Worm (Caenorhabditis elegans) whole organism, L1 larva: Measurements from ENCODE around the gene mev-1.
A peak's percentile ranks its signal among the peaks of the same experiment; 100 is the strongest.

ENCODE experiments used
- C04F5.9 ChIP-seq: sonication (generic microtip); optimal IDR thresholded peaks from 2 replicates; lab custom pipeline; 2016; ENCODE audit warnings: missing genetic modification characterization, missing compliant biosample characterization
- C16A3.4 ChIP-seq: fragments of 150-350 bp; optimal IDR thresholded peaks from 2 replicates; lab custom pipeline; 2014; ENCODE audit warnings: missing biosample characterization, missing genetic modification characterization
- F16B12.6 ChIP-seq: fragments of 150-350 bp; optimal IDR thresholded peaks from 2 replicates; lab custom pipeline; 2014; ENCODE audit warnings: missing biosample characterization, missing genetic modification characterization
- alr-1 ChIP-seq: fragments of 200-800 bp; sonication (Bioruptor generic); optimal IDR thresholded peaks from 2 replicates; lab custom pipeline; 2018; ENCODE audit warnings: borderline replicate concordance, mild to moderate bottlenecking, missing genetic modification characterization, missing compliant biosample characterization
- ama-1 ChIP-seq: fragments of 150-350 bp; optimal IDR thresholded peaks from 2 replicates; lab custom pipeline; 2014
- blmp-1 ChIP-seq: fragments of 150-350 bp; optimal IDR thresholded peaks from 2 replicates; lab custom pipeline; 2014; ENCODE audit warnings: missing biosample characterization, missing genetic modification characterization
- ceh-63 ChIP-seq: fragments of 200-800 bp; sonication (Bioruptor generic); optimal IDR thresholded peaks from 2 replicates; lab custom pipeline; 2018; ENCODE audit warnings: mild to moderate bottlenecking, missing genetic modification characterization, missing compliant biosample characterization
- dpl-1 ChIP-seq, 3 experiments: fragments of 150-350 bp in 2 of 3; sonication (generic microtip) in 1 of 3; optimal IDR thresholded peaks; 2 replicates each; lab custom pipeline; 2014 to 2017; ENCODE audit warnings: missing biosample characterization in 3 of 3, missing genetic modification characterization in 3 of 3, missing genetic modification reagents in 3 of 3
- dsc-1 ChIP-seq: sonication (generic microtip); optimal IDR thresholded peaks from 2 replicates; lab custom pipeline; 2016; ENCODE audit warnings: mild to moderate bottlenecking, missing genetic modification characterization, missing compliant biosample characterization
- efl-3 ChIP-seq: fragments of 200-800 bp; sonication (Bioruptor generic); optimal IDR thresholded peaks from 2 replicates; lab custom pipeline; 2018; ENCODE audit warnings: mild to moderate bottlenecking, missing genetic modification characterization, missing compliant biosample characterization
- egl-13 ChIP-seq: sonication (generic microtip); optimal IDR thresholded peaks from 2 replicates; lab custom pipeline; 2016; ENCODE audit warnings: missing genotype, missing genetic modification reagents, missing genetic modification characterization, missing compliant biosample characterization
- egl-27 ChIP-seq, 2 experiments: fragments of 150-350 bp in 1 of 2; sonication (generic microtip); optimal IDR thresholded peaks; 3 replicates each; lab custom pipeline; 2017 to 2018; ENCODE audit warnings: missing biosample characterization in 2 of 2, missing genetic modification characterization in 2 of 2, missing genetic modification reagents in 2 of 2
- elt-2 ChIP-seq: sonication (generic microtip); optimal IDR thresholded peaks from 2 replicates; lab custom pipeline; 2016; ENCODE audit warnings: missing genetic modification characterization, mild to moderate bottlenecking, inconsistent platforms, missing compliant biosample characterization, missing genetic modification reagents
- elt-3 ChIP-seq, 6 experiments: fragments of 150-350 bp in 1 of 6; sonication (generic microtip); optimal IDR thresholded peaks; 2 replicates each; lab custom pipeline; 2017 to 2018; ENCODE audit warnings: missing biosample characterization in 6 of 6, missing genetic modification characterization in 6 of 6, inconsistent platforms in 1 of 6
- ets-5 ChIP-seq: fragments of 200-800 bp; sonication (Bioruptor generic); IDR thresholded peaks from 2 replicates; pipeline ENCODE4 v1.3.6; 2022; ENCODE audit warnings: missing genetic modification characterization, missing compliant biosample characterization
- fkh-10 ChIP-seq: sonication (generic microtip); optimal IDR thresholded peaks from 2 replicates; lab custom pipeline; 2017; ENCODE audit warnings: missing biosample characterization, missing genetic modification reagents, missing genetic modification characterization
- fkh-4 ChIP-seq: sonication (generic microtip); optimal IDR thresholded peaks from 2 replicates; lab custom pipeline; 2016; ENCODE audit warnings: missing compliant biosample characterization, missing genetic modification characterization, borderline replicate concordance
- fkh-8 ChIP-seq: sonication (generic microtip); optimal IDR thresholded peaks from 2 replicates; lab custom pipeline; 2016; ENCODE audit warnings: mild to moderate bottlenecking, missing genetic modification characterization, missing compliant biosample characterization
- grh-1 ChIP-seq: fragments of 200-800 bp; sonication (Bioruptor generic); IDR thresholded peaks from 2 replicates; pipeline ENCODE4 v1.3.6; 2022; ENCODE audit warnings: missing genetic modification reagents, missing genetic modification characterization, missing compliant biosample characterization
- hlh-17 ChIP-seq: fragments of 200-800 bp; sonication (Bioruptor generic); optimal IDR thresholded peaks from 2 replicates; lab custom pipeline; 2018; ENCODE audit warnings: missing genetic modification characterization, mild to moderate bottlenecking, missing compliant biosample characterization, moderate library complexity, borderline replicate concordance
- hlh-4 ChIP-seq: sonication (generic microtip); optimal IDR thresholded peaks from 2 replicates; lab custom pipeline; 2016; ENCODE audit warnings: mild to moderate bottlenecking, missing genetic modification characterization, missing compliant biosample characterization
- irx-1 ChIP-seq: sonication (generic microtip); optimal IDR thresholded peaks from 2 replicates; lab custom pipeline; 2016; ENCODE audit warnings: missing genetic modification characterization, missing compliant biosample characterization
- lin-13 ChIP-seq: fragments of 150-350 bp; optimal IDR thresholded peaks from 2 replicates; lab custom pipeline; 2014; ENCODE audit warnings: missing biosample characterization, missing genetic modification reagents, missing genetic modification characterization
- lin-14 ChIP-seq: fragments of 200-800 bp; sonication (Bioruptor generic); optimal IDR thresholded peaks from 2 replicates; lab custom pipeline; 2018; ENCODE audit warnings: mild to moderate bottlenecking, missing genetic modification characterization, moderate library complexity, missing compliant biosample characterization
- lin-15B ChIP-seq: fragments of 150-350 bp; sonication (generic microtip); optimal IDR thresholded peaks from 3 replicates; lab custom pipeline; 2014; ENCODE audit warnings: missing biosample characterization, missing genetic modification characterization
- lin-39 ChIP-seq: fragments of 150-350 bp; optimal IDR thresholded peaks from 2 replicates; lab custom pipeline; 2014; ENCODE audit warnings: missing biosample characterization, missing genetic modification reagents, missing genetic modification characterization
- lir-3 ChIP-seq: sonication (generic microtip); optimal IDR thresholded peaks from 2 replicates; lab custom pipeline; 2016; ENCODE audit warnings: mild to moderate bottlenecking, missing genetic modification characterization, moderate library complexity, missing compliant biosample characterization; ENCODE audit not compliant: poor library complexity
- mab-9 ChIP-seq: fragments of 200-800 bp; sonication (Bioruptor generic); IDR thresholded peaks from 2 replicates; pipeline ENCODE4 v1.3.6; 2022; ENCODE audit warnings: missing genetic modification reagents, missing genetic modification characterization, missing compliant biosample characterization
- mdl-1 ChIP-seq, 2 experiments: fragments of 150-350 bp; optimal IDR thresholded peaks; 2 replicates each; lab custom pipeline; 2014 to 2017; ENCODE audit warnings: missing biosample characterization in 2 of 2, missing genetic modification characterization in 2 of 2, inconsistent platforms in 1 of 2
- mep-1 ChIP-seq: fragments of 150-350 bp; optimal IDR thresholded peaks from 2 replicates; lab custom pipeline; 2014; ENCODE audit warnings: missing biosample characterization, missing genetic modification characterization
- nhr-11 ChIP-seq: fragments of 150-350 bp; optimal IDR thresholded peaks from 2 replicates; lab custom pipeline; 2014; ENCODE audit warnings: missing biosample characterization, missing genetic modification characterization
- nhr-20 ChIP-seq: sonication (generic microtip); optimal IDR thresholded peaks from 2 replicates; lab custom pipeline; 2016; ENCODE audit warnings: mild to moderate bottlenecking, missing genetic modification characterization, missing compliant biosample characterization
- nhr-237 ChIP-seq: fragments of 150-350 bp; optimal IDR thresholded peaks from 2 replicates; lab custom pipeline; 2014; ENCODE audit warnings: missing biosample characterization, missing genetic modification characterization
- nhr-71 ChIP-seq: sonication (generic microtip); optimal IDR thresholded peaks from 2 replicates; lab custom pipeline; 2016; ENCODE audit warnings: mild to moderate bottlenecking, missing genetic modification characterization, moderate library complexity, missing compliant biosample characterization
- nhr-76 ChIP-seq: sonication (generic microtip); optimal IDR thresholded peaks from 2 replicates; lab custom pipeline; 2017; ENCODE audit warnings: missing biosample characterization, missing genetic modification characterization
- nhr-77 ChIP-seq: fragments of 150-350 bp; optimal IDR thresholded peaks from 2 replicates; lab custom pipeline; 2014; ENCODE audit warnings: missing biosample characterization, missing genetic modification characterization
- pax-3 ChIP-seq: fragments of 200-800 bp; sonication (Bioruptor generic); optimal IDR thresholded peaks from 2 replicates; lab custom pipeline; 2018; ENCODE audit warnings: mild to moderate bottlenecking, missing genetic modification characterization, moderate library complexity, missing compliant biosample characterization
- rnt-1 ChIP-seq: sonication (generic microtip); optimal IDR thresholded peaks from 2 replicates; lab custom pipeline; 2016; ENCODE audit warnings: mild to moderate bottlenecking, missing genetic modification characterization, moderate library complexity, missing compliant biosample characterization
- skn-1 ChIP-seq: fragments of 150-350 bp; optimal IDR thresholded peaks from 2 replicates; lab custom pipeline; 2014; ENCODE audit warnings: missing biosample characterization, missing genetic modification characterization
- snu-23 ChIP-seq: sonication (generic microtip); optimal IDR thresholded peaks from 2 replicates; lab custom pipeline; 2016; ENCODE audit warnings: missing genetic modification characterization, missing compliant biosample characterization
- sptf-1 ChIP-seq: fragments of 150-350 bp; optimal IDR thresholded peaks from 2 replicates; lab custom pipeline; 2014; ENCODE audit warnings: missing biosample characterization, missing genetic modification characterization
- swsn-7 ChIP-seq: sonication (generic microtip); optimal IDR thresholded peaks from 2 replicates; lab custom pipeline; 2016; ENCODE audit warnings: missing genetic modification characterization, missing compliant biosample characterization
- tlp-1 ChIP-seq: fragments of 150-350 bp; optimal IDR thresholded peaks from 2 replicates; lab custom pipeline; 2014; ENCODE audit warnings: missing biosample characterization, missing genetic modification characterization
- unc-62 ChIP-seq: fragments of 150-350 bp; optimal IDR thresholded peaks from 2 replicates; lab custom pipeline; 2014; ENCODE audit warnings: missing biosample characterization, missing genetic modification reagents, missing genetic modification characterization
- unc-86 ChIP-seq: sonication (generic microtip); optimal IDR thresholded peaks from 2 replicates; lab custom pipeline; 2016; ENCODE audit warnings: missing genetic modification characterization, missing compliant biosample characterization
- unc-98 ChIP-seq: fragments of 200-800 bp; sonication (Bioruptor generic); IDR thresholded peaks from 2 replicates; pipeline ENCODE4 v1.3.6; 2022; ENCODE audit warnings: missing genetic modification characterization, missing compliant biosample characterization
- xbp-1 ChIP-seq: sonication (generic microtip); optimal IDR thresholded peaks from 2 replicates; lab custom pipeline; 2016; ENCODE audit warnings: missing genetic modification characterization, missing compliant biosample characterization
- zip-4 ChIP-seq: fragments of 200-800 bp; sonication (Bioruptor generic); optimal IDR thresholded peaks from 2 replicates; lab custom pipeline; 2018; ENCODE audit warnings: mild to moderate bottlenecking, missing genetic modification characterization, moderate library complexity, missing compliant biosample characterization
- ztf-11 ChIP-seq, 2 experiments: sonication (generic microtip); optimal IDR thresholded peaks; 2 replicates each; lab custom pipeline; 2016 to 2017; ENCODE audit warnings: missing genetic modification characterization in 2 of 2, missing biosample characterization in 1 of 2, missing compliant biosample characterization in 1 of 2
- ztf-4 ChIP-seq: fragments of 150-350 bp; optimal IDR thresholded peaks from 2 replicates; lab custom pipeline; 2014; ENCODE audit warnings: missing biosample characterization, missing genetic modification characterization

The mev-1 gene

DNA sequence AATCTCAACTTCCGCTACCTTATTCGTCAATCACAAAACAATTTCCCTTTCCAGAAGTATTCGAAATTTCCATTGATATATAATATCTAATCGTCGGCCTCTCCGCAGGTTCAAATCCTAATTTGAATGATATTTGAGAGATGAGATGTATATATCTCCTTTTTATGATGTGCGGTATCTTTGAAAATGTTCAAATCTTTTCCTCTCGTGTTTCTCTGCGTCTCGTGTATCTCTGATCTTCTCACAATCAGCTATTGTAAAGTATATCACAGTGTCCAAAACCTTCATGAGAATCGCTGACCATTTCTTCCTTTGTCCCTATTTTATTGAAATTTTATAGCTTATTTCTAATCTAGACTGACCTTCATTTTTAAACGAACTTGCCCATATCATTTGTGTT lies 44.3 kb upstream of the mev-1 start (continued):
- TF ChIP-seq fkh-4 (tag; lab: Kevin White, UChicago) = no peak
- TF ChIP-seq grh-1 = no peak
- TF ChIP-seq unc-98 = no peak
- no peak for TF ChIP-seq nhr-77 (tag; lab: Kevin White, UChicago)
- TF ChIP-seq ama-1 (lab: Kevin White, UChicago) = no peak
- TF ChIP-seq zip-4 (GFP tag; lab: Kevin White, UChicago) = no peak
- TF ChIP-seq C16A3.4 (tag; lab: Kevin White, UChicago) = no peak
- no peak for TF ChIP-seq sptf-1 (tag; lab: Kevin White, UChicago)
- TF ChIP-seq C04F5.9 (tag; lab: Kevin White, UChicago) = no peak
- no peak for TF ChIP-seq unc-62 (GFP tag; lab: Kevin White, UChicago)

DNA sequence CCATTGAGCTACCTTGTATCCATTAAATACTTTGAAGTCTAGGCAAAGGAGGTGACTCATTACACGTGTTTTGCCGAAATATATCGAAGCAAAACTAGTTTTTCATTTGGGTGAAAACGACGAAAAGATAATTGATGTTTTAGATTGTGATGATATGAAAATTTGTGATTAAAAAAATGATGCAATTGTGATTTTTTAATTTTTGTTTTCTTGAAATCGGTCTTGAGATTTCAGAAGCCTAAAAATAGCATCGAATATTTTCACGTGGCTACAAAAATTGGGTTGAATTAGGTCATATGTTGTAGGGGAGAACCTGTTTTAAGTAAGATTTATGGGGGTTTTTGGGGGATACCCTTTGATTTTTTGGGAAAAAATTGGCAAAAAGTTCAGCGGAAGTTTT lies 43.5 kb upstream of the mev-1 start:
- TF ChIP-seq lir-3 (tag; lab: Kevin White, UChicago) = no peak
- TF ChIP-seq nhr-11 = no peak
- TF ChIP-seq nhr-237 = no peak
- TF ChIP-seq alr-1 = no peak
- TF ChIP-seq ztf-4 (tag; lab: Kevin White, UChicago) = no peak
- TF ChIP-seq dsc-1 = no peak
- peak; percentile 9 for TF ChIP-seq lin-14 (GFP tag; lab: Kevin White, UChicago)
- peak; percentile 53 for TF ChIP-seq nhr-20 (tag; lab: Kevin White, UChicago)
- peak; percentile 3 for TF ChIP-seq snu-23 (GFP tag; lab: Kevin White, UChicago)
- no peak for TF ChIP-seq ceh-63 (GFP tag; lab: Kevin White, UChicago)
- TF ChIP-seq efl-3 (GFP tag; lab: Kevin White, UChicago) = no peak
- TF ChIP-seq xbp-1 = no peak
- no peak for TF ChIP-seq ztf-11 (tag; optimal IDR thresholded peaks at IDR 0.05; lab: Kevin White, UChicago)
- peak in 2 of 6 experiments; percentile 20 to 59 for TF ChIP-seq elt-3 (tag; optimal IDR thresholded peaks at IDR 0.05; lab: Kevin White, UChicago)
- no peak for TF ChIP-seq F16B12.6 (tag; lab: Kevin White, UChicago)
- TF ChIP-seq hlh-4 (tag; lab: Kevin White, UChicago) = no peak
- no peak for TF ChIP-seq lin-13 (GFP tag; lab: Kevin White, UChicago)
- peak; percentile 23 for TF ChIP-seq blmp-1 (tag; lab: Kevin White, UChicago)
- no peak for TF ChIP-seq dpl-1 (GFP tag; optimal IDR thresholded peaks at IDR 0.05; lab: Kevin White, UChicago)
- no peak for TF ChIP-seq mdl-1 (tag; optimal IDR thresholded peaks at IDR 0.05; lab: Kevin White, UChicago)
- no peak for TF ChIP-seq nhr-76 (tag; lab: Kevin White, UChicago)
- no peak for TF ChIP-seq fkh-8
- TF ChIP-seq nhr-71 (tag; lab: Kevin White, UChicago) = peak; percentile 51
- TF ChIP-seq swsn-7 (tag; lab: Kevin White, UChicago) = no peak
- no peak for TF ChIP-seq lin-39 (tag; lab: Kevin White, UChicago)
- TF ChIP-seq skn-1 = no peak
- TF ChIP-seq rnt-1 (tag; lab: Kevin White, UChicago) = no peak
- no peak for TF ChIP-seq unc-86 (tag; lab: Kevin White, UChicago)
- no peak for TF ChIP-seq fkh-10 (GFP tag; lab: Kevin White, UChicago)
- no peak for TF ChIP-seq hlh-17 (GFP tag; lab: Kevin White, UChicago)
- no peak for TF ChIP-seq C16A3.4 (tag; lab: Kevin White, UChicago)
- TF ChIP-seq elt-2 = no peak
- no peak for TF ChIP-seq egl-27 (tag; optimal IDR thresholded peaks at IDR 0.05; lab: Kevin White, UChicago)
- no peak for TF ChIP-seq ets-5
- no peak for TF ChIP-seq tlp-1 (tag; lab: Kevin White, UChicago)
- TF ChIP-seq mep-1 (tag; lab: Kevin White, UChicago) = no peak
- TF ChIP-seq mab-9 (GFP tag; lab: Robert Waterston, UW) = no peak
- TF ChIP-seq fkh-4 (tag; lab: Kevin White, UChicago) = no peak
- no peak for TF ChIP-seq unc-62 (GFP tag; lab: Kevin White, UChicago)
- TF ChIP-seq sptf-1 (tag; lab: Kevin White, UChicago) = no peak
- no peak for TF ChIP-seq C04F5.9 (tag; lab: Kevin White, UChicago)
- TF ChIP-seq irx-1 (tag; lab: Kevin White, UChicago) = no peak
- no peak for TF ChIP-seq egl-13
- no peak for TF ChIP-seq pax-3 (tag; lab: Kevin White, UChicago)
- TF ChIP-seq lin-15B = no peak
